Fruit fly (Drosophila melanogaster): Measurements from ENCODE around the gene CG9915.

The CG9915 gene

DNA sequence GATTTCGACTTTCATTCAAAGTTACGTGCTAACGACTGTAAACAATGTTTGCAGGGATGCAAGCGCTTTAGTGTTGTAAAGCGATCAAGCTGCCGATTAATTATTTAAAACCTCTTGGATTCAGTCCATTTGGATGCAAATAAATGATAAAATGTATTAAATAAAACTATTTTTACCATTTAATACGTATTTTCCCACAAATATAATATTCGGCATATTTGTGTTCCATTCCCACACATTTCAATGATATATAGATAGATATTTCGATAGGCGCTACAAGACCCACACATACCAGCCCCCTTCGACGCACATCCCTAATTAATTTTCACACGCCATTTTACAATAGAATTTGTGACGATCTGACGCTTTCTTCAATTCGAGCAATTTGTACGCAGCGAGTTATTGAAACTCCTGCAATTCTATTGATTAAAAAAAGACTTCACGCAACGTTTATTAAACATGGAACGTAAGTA lies 24.4 kb downstream of the CG9915 start, which contains the start of the genes CG32576 and caz (continued):
- TF ChIP-seq HLHmδ (GFP tag; optimal IDR thresholded peaks at IDR 0.05) (no peak), sqz (GFP tag; optimal IDR thresholded peaks at IDR 0.05) (no peak), wor (GFP tag; IDR thresholded peaks at IDR 0.05) (no peak), CG2116 (GFP tag; optimal IDR thresholded peaks at IDR 0.05) (peak; percentile 95), chif (GFP tag; optimal IDR thresholded peaks at IDR 0.05) (peak in 1 of 2 experiments; percentile 16), otp (GFP tag; IDR thresholded peaks at IDR 0.05) (no peak), CG17829 (tag; optimal IDR thresholded peaks at IDR 0.05) (peak; percentile 53), Eip74EF (GFP tag; optimal IDR thresholded peaks at IDR 0.05) (no peak), hth (optimal IDR thresholded peaks at IDR 0.05) (no peak), Lim3 (GFP tag; IDR thresholded peaks at IDR 0.05) (no peak), disco-r (GFP tag; optimal IDR thresholded peaks at IDR 0.05) (no peak), CG1603 (tag; optimal IDR thresholded peaks at IDR 0.05) (peak; percentile 23), CG17328 (GFP tag; IDR thresholded peaks at IDR 0.05) (no peak), CG9797 (GFP tag; optimal IDR thresholded peaks at IDR 0.05) (peak; percentile 23), CG30020 (tag; optimal IDR thresholded peaks at IDR 0.05) (peak; percentile 94), CG4707 (GFP tag; optimal IDR thresholded peaks at IDR 0.05) (no peak), lilli (GFP tag; optimal IDR thresholded peaks at IDR 0.05) (peak; percentile 40), HLH3B (GFP tag; IDR thresholded peaks at IDR 0.05) (no peak), wek (GFP tag; optimal IDR thresholded peaks at IDR 0.05) (no peak), CG11247 (GFP tag; IDR thresholded peaks at IDR 0.05) (no peak), row (GFP tag; IDR thresholded peaks at IDR 0.05) (peak; percentile 76), CTCF (GFP tag; optimal IDR thresholded peaks at IDR 0.05) (peak; percentile 47), mam (GFP tag; optimal IDR thresholded peaks at IDR 0.05) (no peak), YL-1 (GFP tag; optimal IDR thresholded peaks at IDR 0.05) (peak; percentile 84), insv (GFP tag; optimal IDR thresholded peaks at IDR 0.05) (no peak), Bdp1 (GFP tag; optimal IDR thresholded peaks at IDR 0.05) (no peak), CG1647 (GFP tag; optimal IDR thresholded peaks at IDR 0.05) (no peak), CG14965 (GFP tag; optimal IDR thresholded peaks at IDR 0.05; ENCODE audit: borderline replicate concordance) (no peak), Mrtf (GFP tag; IDR thresholded peaks at IDR 0.05) (no peak), Doc3 (GFP tag; IDR thresholded peaks at IDR 0.05; ENCODE audit: partially characterized antibody) (peak; percentile 66; the same call in 2 of the 3 replicates), schlank (tag; optimal IDR thresholded peaks at IDR 0.05) (no peak), sima (GFP tag; optimal IDR thresholded peaks at IDR 0.05) (no peak), CG4730 (GFP tag; IDR thresholded peaks at IDR 0.05) (no peak), luna (GFP tag; optimal IDR thresholded peaks at IDR 0.05) (no peak), D19A (tag; optimal IDR thresholded peaks at IDR 0.05) (no peak), E2f2 (GFP tag; IDR thresholded peaks at IDR 0.05) (peak; percentile 51; the same call in 1 of the 2 replicates), twi (tag; optimal IDR thresholded peaks at IDR 0.05) (peak; percentile 22), gsb-n (tag; optimal IDR thresholded peaks at IDR 0.05) (peak; percentile 17), CG6689 (GFP tag; IDR thresholded peaks at IDR 0.05) (0 out of 2 replicates have a peak, but pooled peaks have one; percentile 11), gce (GFP tag; IDR thresholded peaks at IDR 0.05) (no peak), ems (GFP tag; optimal IDR thresholded peaks at IDR 0.05) (no peak), hkb (optimal IDR thresholded peaks at IDR 0.05) (no peak), hkb (GFP tag; IDR thresholded peaks at IDR 0.05) (no peak; the same call in 1 of the 2 replicates), CG13624 (GFP tag; optimal IDR thresholded peaks at IDR 0.05) (no peak), Dref (GFP tag; IDR thresholded peaks at IDR 0.05) (peak; percentile 64), CG8924 (tag; optimal IDR thresholded peaks at IDR 0.05) (peak; percentile 60), fu2 (GFP tag; optimal IDR thresholded peaks at IDR 0.05) (no peak), tio (GFP tag; optimal IDR thresholded peaks at IDR 0.05) (no peak), CG17568 (GFP tag; optimal IDR thresholded peaks at IDR 0.05) (peak; percentile 27), psq (GFP tag; optimal IDR thresholded peaks at IDR 0.05) (no peak), CG10431 (GFP tag; optimal IDR thresholded peaks at IDR 0.05) (no peak), cas (GFP tag; IDR thresholded peaks at IDR 0.05) (no peak), E2f1 (GFP tag; IDR thresholded peaks at IDR 0.05) (no peak)

Measured in whole organism, embryonic.